Fruit fly (Drosophila melanogaster): Measurements from ENCODE around the gene CanA-14F.

CanA-14F gene

DNA sequence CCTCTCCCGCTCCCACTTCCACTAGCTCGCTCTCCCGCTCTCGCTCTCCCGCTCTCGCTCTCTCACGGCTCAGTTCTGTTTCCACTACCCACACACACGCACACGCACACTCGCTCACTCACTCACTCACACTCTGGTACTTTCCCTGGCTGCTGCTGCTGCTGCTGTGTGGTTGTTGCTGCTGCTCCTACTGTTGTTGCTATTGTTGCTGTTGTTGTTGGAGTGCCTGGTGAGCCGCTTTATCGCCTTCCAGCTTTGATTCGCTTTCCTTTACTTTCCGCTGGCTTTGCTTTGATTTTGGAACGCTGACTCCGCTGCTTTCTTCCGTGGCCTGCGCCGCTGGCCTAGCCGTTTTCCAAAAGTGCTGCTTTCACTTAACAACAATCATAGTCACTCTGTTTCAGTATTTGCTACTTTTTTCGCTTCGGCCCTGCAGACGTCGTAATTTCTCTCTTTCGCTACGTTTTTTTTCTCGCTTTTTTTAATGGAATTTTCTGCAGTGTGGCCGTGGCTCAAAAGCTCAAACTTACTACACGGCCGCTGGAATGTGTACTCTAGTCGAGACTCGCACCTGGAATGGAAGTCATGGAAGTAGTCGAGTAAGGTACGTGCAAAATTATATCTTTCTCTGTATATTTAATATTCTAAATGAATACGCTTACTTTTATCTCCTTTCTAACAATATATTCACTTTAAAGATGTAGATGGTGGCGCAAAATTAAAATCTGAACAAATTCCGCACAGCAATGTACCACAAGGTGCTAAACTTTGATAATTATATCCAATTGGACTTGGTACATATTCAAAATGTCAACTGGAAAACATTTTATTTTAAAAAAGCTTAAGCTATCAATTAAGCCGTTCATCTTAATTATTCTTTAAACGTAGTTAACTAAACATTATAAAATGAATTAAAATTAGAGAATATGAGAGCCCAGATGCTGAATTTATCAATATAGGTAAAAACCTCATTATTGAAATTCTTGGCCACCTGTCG is 27.2 kb downstream of the CanA-14F start, which contains the start of gene Pp2B-14D (continued):
- no peak for TF ChIP-seq lbe (GFP tag; optimal IDR thresholded peaks at IDR 0.05)
- TF ChIP-seq CG1792 (GFP tag; optimal IDR thresholded peaks at IDR 0.05) = no peak
- no peak for TF ChIP-seq ab (GFP tag; optimal IDR thresholded peaks at IDR 0.05)
- TF ChIP-seq pho (GFP tag; optimal IDR thresholded peaks at IDR 0.05) = no peak
- TF ChIP-seq Blimp-1 (GFP tag; optimal IDR thresholded peaks at IDR 0.05) = no peak
- peak; percentile 98 to 99 for TF ChIP-seq Trl (optimal IDR thresholded peaks at IDR 0.05)
- no peak for TF ChIP-seq Trl (GFP tag; optimal IDR thresholded peaks at IDR 0.05)
- no peak for TF ChIP-seq ind (GFP tag; optimal IDR thresholded peaks at IDR 0.05)
- no peak for TF ChIP-seq Hr39 (optimal IDR thresholded peaks at IDR 0.05)
- no peak for TF ChIP-seq CG9215 (GFP tag; IDR thresholded peaks at IDR 0.05)
- no peak for TF ChIP-seq slbo (GFP tag; IDR thresholded peaks at IDR 0.05)
- peak; percentile 30; the same call in 1 of the 2 replicates for TF ChIP-seq MBD-R2 (GFP tag; IDR thresholded peaks at IDR 0.05)

dm6 chrX:16553542-16554182 is 33.3 kb downstream of the CanA-14F start, which contains the start of gene Arp2:
Gene Arp2 (minus strand): TSS chrX:16553968.
- TF ChIP-seq Nf-YA (GFP tag; IDR thresholded peaks at IDR 0.05) (no peak), CG1832 (GFP tag; optimal IDR thresholded peaks at IDR 0.05) (no peak), maf-S (GFP tag; optimal IDR thresholded peaks at IDR 0.05) (no peak), CG15269 (tag; optimal IDR thresholded peaks at IDR 0.05) (no peak), CG12942 (GFP tag; optimal IDR thresholded peaks at IDR 0.05) (no peak), CG4820 (GFP tag; optimal IDR thresholded peaks at IDR 0.05) (no peak), CHES-1-like (GFP tag; optimal IDR thresholded peaks at IDR 0.05) (no peak), CG4328 (GFP tag; optimal IDR thresholded peaks at IDR 0.05) (no peak), CG7839 (tag; optimal IDR thresholded peaks at IDR 0.05) (no peak), CG10565 (GFP tag; optimal IDR thresholded peaks at IDR 0.05) (no peak), CG14667 (GFP tag; IDR thresholded peaks at IDR 0.05) (no peak), nerfin-1 (tag; optimal IDR thresholded peaks at IDR 0.05) (no peak), CG11398 (GFP tag; optimal IDR thresholded peaks at IDR 0.05) (no peak), CG12744 (GFP tag; optimal IDR thresholded peaks at IDR 0.05) (no peak), Dp (GFP tag; optimal IDR thresholded peaks at IDR 0.05) (peak; percentile 50), CG10543 (GFP tag; optimal IDR thresholded peaks at IDR 0.05) (no peak), Dip2 (GFP tag; IDR thresholded peaks at IDR 0.05) (no peak), pzg (GFP tag; optimal IDR thresholded peaks at IDR 0.05) (peak; percentile 41), sd (tag; optimal IDR thresholded peaks at IDR 0.05) (no peak), eyg (GFP tag; optimal IDR thresholded peaks at IDR 0.05) (no peak), BEAF-32 (GFP tag; optimal IDR thresholded peaks at IDR 0.05) (peak; percentile 79), Doc2 (GFP tag; IDR thresholded peaks at IDR 0.05) (no peak), inv (GFP tag; IDR thresholded peaks at IDR 0.05; ENCODE audit: partially characterized antibody) (peak; percentile 66), gsb-n (tag; optimal IDR thresholded peaks at IDR 0.05) (no peak), Hand (GFP tag; optimal IDR thresholded peaks at IDR 0.05) (no peak), Fer3 (tag; optimal IDR thresholded peaks at IDR 0.05) (no peak), Hr78 (GFP tag; optimal IDR thresholded peaks at IDR 0.05) (no peak), Scr (GFP tag; IDR thresholded peaks at IDR 0.05; ENCODE audit: partially characterized antibody) (peak; percentile 80), Sry-δ (GFP tag; optimal IDR thresholded peaks at IDR 0.05) (peak; percentile 35), croc (GFP tag; conservative IDR thresholded peaks at IDR 0.05) (no peak), unpg (GFP tag; optimal IDR thresholded peaks at IDR 0.05) (no peak), hkb (optimal IDR thresholded peaks at IDR 0.05) (no peak), hkb (GFP tag; IDR thresholded peaks at IDR 0.05) (no peak), CG15514 (GFP tag; optimal IDR thresholded peaks at IDR 0.05) (peak; percentile 41), pita (GFP tag; optimal IDR thresholded peaks at IDR 0.05) (no peak), CG31441 (GFP tag; IDR thresholded peaks at IDR 0.05) (no peak)
